Fruit fly (Drosophila melanogaster): ENCODE data around the gene scramb1.

DNA sequence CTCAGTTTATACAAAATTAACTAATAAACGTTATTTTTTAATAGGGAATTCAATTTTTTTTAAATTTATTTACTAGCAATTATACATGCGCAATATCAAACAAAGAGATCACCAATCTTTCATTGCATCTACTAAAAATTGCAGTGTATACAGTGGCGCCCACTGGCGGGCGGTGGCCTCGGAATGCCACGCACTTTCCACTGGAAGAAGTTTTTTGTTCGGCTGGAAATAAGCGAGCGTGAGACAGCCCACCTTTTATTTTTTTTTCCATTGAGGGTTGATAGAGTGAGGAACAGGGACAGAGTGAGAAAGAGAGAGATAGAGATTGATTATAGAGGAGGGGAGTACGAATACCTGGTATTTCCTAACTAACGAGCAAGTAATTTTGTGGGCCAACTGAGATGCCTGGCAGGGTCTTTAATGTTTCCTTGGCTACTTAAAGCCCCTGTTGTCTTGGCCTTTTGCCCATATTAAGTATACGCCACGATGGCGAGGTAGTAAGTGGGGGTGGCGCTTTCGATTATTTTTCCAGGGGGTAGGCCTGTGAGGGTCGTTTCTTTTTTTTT lies 46.7 kb upstream of the scramb1 start:
- TF ChIP-seq Clk (GFP tag; optimal IDR thresholded peaks at IDR 0.05) (no peak), CG11617 (GFP tag; optimal IDR thresholded peaks at IDR 0.05) (no peak), CG33017 (tag; optimal IDR thresholded peaks at IDR 0.05) (no peak), CG14711 (tag; optimal IDR thresholded peaks at IDR 0.05) (no peak), Mnt (GFP tag; optimal IDR thresholded peaks at IDR 0.05) (no peak)

Data from whole organism, adult.